Fruit fly (Drosophila melanogaster): ENCODE data around the gene CG1575.

Gene CG1575

dm6 chrX:8116813-8117212 is at the start of gene CG1575:
CG1575 (plus strand) TSS chrX:8117012.
- no peak for TF ChIP-seq Dll (optimal IDR thresholded peaks at IDR 0.05)
- TF ChIP-seq pan (optimal IDR thresholded peaks at IDR 0.05), result no peak
- TF ChIP-seq EcR (GFP tag; optimal IDR thresholded peaks at IDR 0.05), result no peak
- no peak for TF ChIP-seq CG8478 (optimal IDR thresholded peaks at IDR 0.05)
- no peak for TF ChIP-seq usp (GFP tag; optimal IDR thresholded peaks at IDR 0.05)
- TF ChIP-seq psq (optimal IDR thresholded peaks at IDR 0.05), result no peak

DNA sequence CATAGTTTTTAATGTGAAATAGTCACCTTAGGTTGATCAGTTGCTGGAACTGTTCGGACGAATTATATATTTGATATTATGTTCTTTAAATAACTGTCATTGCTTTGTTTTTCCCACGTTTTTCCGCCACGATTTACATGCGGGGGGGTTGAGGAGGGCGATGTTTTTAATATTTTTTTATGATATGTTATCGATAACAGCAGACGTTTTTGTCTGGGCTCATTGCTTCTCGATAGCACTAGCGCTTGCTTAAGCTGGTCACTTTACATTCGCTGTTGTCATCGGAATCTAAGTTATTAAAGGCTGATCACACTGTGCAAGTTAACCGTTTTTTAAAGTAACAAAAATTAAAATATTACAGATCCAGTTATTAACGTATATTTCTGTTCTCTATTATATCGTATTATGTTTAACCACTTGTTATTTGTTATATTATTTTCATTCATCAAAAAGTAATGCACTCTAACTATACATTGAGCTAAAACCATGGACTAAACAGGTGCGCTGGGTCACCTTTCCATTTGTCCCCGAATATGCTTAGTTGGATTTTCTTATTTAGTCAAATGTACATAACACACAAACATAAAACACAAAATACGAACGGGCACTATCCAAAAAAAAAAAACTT is 41.4 kb upstream of the CG1575 start, which contains the start of the genes Upf2 and CG1571:
Gene Upf2, minus strand, starts transcription at position 167 of the 628 bp plus-strand sequence.
Gene CG1571, plus strand, starts transcription at position 578 of the 628 bp plus-strand sequence.
- no peak for TF ChIP-seq usp (GFP tag; optimal IDR thresholded peaks at IDR 0.05)
- TF ChIP-seq EcR (GFP tag; optimal IDR thresholded peaks at IDR 0.05), result no peak
- TF ChIP-seq pan (optimal IDR thresholded peaks at IDR 0.05), result no peak
- no peak for TF ChIP-seq Dll (optimal IDR thresholded peaks at IDR 0.05)
- TF ChIP-seq psq (optimal IDR thresholded peaks at IDR 0.05), result no peak
- TF ChIP-seq CG8478 (optimal IDR thresholded peaks at IDR 0.05), result no peak

DNA sequence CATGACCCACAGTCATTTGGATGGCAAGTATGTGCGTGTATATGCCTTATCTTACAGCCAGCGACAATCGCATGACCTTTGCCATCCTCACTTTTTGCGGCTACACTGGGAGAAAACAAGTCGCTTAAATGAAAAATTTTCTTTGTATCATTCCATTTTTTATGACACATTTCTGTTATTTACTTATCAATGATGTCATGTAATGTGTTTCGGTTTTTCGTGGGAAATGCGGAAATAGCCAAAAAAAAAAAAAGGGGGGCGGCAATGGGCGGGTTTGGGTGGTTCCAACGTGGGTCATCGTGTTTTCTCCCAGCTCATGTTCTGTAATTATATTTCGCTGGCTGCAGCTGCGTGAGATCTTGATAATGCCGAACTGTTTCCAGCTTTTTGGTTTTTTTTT is 36.6 kb upstream of the CG1575 start:
- no peak for TF ChIP-seq Dll (optimal IDR thresholded peaks at IDR 0.05)
- TF ChIP-seq EcR (GFP tag; optimal IDR thresholded peaks at IDR 0.05), result no peak
- no peak for TF ChIP-seq usp (GFP tag; optimal IDR thresholded peaks at IDR 0.05)
- no peak for TF ChIP-seq CG8478 (optimal IDR thresholded peaks at IDR 0.05)
- no peak for TF ChIP-seq psq (optimal IDR thresholded peaks at IDR 0.05)
- no peak for TF ChIP-seq pan (optimal IDR thresholded peaks at IDR 0.05)

dm6 chrX:8081427-8082185 is 35.2 kb upstream of the CG1575 start, which contains the start of gene Ldsdh1:
Ldsdh1 (minus strand) TSS chrX:8081605.
- TF ChIP-seq usp (GFP tag; optimal IDR thresholded peaks at IDR 0.05), result no peak

DNA sequence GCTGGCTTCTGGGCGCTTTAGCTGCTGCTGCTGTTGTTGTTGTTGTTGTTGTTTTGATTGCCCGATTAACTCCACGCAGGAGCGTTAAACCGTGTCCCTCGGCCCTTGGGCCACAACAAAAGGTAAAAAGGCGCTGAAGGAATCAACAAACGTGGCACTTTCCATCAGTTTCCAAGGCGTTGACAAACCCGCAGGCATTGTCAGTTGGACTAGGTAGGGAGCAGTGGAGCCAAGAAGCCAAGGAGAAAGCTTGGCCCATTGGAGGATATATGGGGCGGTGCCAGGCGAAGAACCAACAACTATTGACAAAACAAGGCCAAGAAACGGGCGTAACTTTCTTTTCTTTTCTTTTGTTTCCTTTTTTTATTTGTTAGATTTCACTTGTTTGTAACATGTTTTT is 29.7 kb upstream of the CG1575 start, which contains the start of gene CG2256:
Gene CG2256, minus strand, starts transcription at position 101 of the 400 bp plus-strand sequence.
- no peak for TF ChIP-seq pan (optimal IDR thresholded peaks at IDR 0.05)
- no peak for TF ChIP-seq psq (optimal IDR thresholded peaks at IDR 0.05)
- no peak for TF ChIP-seq EcR (GFP tag; optimal IDR thresholded peaks at IDR 0.05)
- TF ChIP-seq CG8478 (optimal IDR thresholded peaks at IDR 0.05), result no peak
- TF ChIP-seq Dll (optimal IDR thresholded peaks at IDR 0.05), result no peak
- TF ChIP-seq usp (GFP tag; optimal IDR thresholded peaks at IDR 0.05), result no peak

DNA sequence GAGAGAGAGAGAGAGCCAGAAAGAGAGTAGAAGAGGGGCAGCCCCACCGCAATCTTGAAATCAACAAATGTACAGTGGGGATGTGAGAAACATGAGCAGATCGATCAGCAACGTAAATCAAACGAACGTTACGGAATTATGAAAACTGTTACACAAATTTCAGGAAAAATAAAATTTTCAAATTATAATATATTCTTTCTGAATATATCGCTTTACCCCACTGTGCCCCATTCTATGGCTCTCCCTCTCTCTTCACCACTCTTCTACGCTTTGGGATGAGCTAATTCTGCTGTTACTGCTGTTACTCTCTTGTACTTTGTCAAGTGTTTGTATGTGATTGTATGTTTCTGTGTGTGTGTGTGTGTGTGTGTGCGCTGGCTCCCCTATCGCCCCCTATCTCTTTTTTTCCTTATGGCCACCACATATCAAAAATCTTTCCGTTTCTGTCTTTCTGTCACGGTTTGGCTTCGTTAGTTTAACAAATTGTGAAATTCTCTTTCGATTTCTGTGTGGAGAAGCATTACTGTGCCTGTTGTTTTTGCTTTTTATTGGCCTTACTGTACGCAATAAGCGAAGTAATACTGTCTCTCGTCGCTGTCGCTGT is 25.7 kb upstream of the CG1575 start:
- TF ChIP-seq EcR (GFP tag; optimal IDR thresholded peaks at IDR 0.05) (no peak), CG8478 (optimal IDR thresholded peaks at IDR 0.05) (no peak), usp (GFP tag; optimal IDR thresholded peaks at IDR 0.05) (no peak), psq (optimal IDR thresholded peaks at IDR 0.05) (no peak), pan (optimal IDR thresholded peaks at IDR 0.05) (no peak), Dll (optimal IDR thresholded peaks at IDR 0.05) (peak; percentile 13)

DNA sequence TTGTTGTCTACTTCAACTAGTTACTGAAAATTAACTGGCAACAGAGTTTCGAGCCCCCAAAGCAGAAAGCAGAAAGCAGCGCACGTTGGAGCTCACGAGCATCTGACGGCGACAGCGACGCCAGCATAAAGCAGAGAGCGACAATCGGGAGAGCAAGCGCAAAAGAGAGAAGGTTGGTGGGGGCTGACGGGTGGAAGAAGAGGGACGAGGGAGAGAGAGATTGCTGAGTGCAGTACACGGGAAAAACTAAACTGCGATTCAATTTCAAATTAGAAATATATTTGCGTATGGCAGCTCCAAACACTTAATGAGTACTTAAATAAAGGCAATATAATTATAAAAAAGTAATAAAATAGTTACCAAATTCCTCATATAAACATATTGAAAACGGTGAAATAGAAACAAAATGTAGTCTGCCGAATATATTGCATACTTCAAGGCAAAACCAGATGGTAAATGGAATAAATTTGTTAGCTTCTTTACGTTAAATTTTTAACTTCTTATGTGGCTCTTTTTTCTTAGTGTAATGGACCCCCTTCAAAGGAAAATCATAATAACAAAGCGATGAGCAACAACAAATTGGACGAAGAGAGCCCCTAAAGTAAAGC is 24.6 kb upstream of the CG1575 start:
- TF ChIP-seq pan (optimal IDR thresholded peaks at IDR 0.05) (no peak), Dll (optimal IDR thresholded peaks at IDR 0.05) (peak; percentile 85), EcR (GFP tag; optimal IDR thresholded peaks at IDR 0.05) (no peak), psq (optimal IDR thresholded peaks at IDR 0.05) (no peak)

- no peak for TF ChIP-seq usp (GFP tag; optimal IDR thresholded peaks at IDR 0.05)
- TF ChIP-seq EcR (GFP tag; optimal IDR thresholded peaks at IDR 0.05), result peak; percentile 81 to 84
These were observed 23.7 kb upstream of the CG1575 start for dm6 chrX:8092893-8093721.

DNA sequence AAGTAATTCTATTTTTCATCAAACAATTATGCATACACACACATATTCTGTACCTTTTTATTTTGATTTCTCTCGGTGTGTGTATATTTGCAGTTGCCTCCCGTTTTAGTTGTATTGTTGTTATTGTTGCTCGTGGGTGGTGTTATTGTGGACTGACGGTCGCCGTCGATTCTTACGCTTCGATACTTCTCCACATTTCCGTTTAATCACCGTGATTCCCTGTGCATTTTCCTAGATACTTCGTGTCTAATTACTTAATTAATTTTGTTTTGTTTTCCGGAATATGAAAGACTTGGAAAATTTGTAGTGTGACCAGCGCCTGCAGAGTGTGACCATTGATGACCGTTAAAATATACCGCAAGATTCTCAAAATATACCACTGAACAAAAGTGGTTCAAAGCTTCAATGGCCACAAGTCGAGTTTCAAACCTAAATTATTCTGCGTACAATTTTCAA is 23.1 kb upstream of the CG1575 start, which contains the start of gene UbcE2H:
Gene UbcE2H, minus strand, starts transcription at position 343 of the 456 bp plus-strand sequence.
- no peak for TF ChIP-seq EcR (GFP tag; optimal IDR thresholded peaks at IDR 0.05)

DNA sequence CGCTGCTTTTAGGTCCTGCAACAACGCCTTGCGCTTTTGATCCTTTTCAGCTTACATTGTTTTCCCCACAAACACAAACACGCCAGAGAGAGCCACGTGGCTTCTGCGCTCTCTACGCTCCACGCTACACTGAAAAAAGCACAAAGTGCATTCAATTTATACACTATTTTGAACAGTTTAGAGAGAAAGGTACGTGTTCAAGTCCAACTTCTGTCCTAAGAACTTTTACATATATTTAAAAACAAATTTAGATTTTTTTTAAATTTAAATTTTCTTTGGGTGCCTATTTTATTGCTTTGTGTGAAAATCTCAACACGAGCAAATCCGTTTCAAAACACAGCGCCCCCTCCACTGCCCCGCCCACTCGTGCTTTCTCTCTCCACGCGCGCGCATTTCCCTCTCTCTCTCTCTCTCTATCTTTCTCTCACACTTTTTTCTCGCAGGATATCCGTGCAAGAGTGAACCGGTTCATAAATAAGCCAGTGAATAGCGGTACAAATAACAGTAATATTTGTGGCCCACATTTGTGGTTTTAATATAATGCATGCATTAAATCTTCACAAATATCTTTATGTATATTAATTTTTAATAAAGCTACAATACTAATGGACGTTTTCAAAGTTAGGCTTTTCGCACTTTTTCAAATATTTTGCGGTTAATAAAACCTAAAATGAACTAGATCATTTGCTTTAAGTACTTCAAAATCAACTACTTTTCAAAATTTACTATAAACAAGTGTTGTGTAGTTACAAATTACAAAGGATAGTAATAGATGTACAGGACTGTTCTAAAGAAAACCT is 16.6 kb upstream of the CG1575 start:
- TF ChIP-seq pan (optimal IDR thresholded peaks at IDR 0.05) (no peak), psq (optimal IDR thresholded peaks at IDR 0.05) (no peak), Dll (optimal IDR thresholded peaks at IDR 0.05) (no peak), usp (GFP tag; optimal IDR thresholded peaks at IDR 0.05) (no peak), CG8478 (optimal IDR thresholded peaks at IDR 0.05) (no peak), EcR (GFP tag; optimal IDR thresholded peaks at IDR 0.05) (no peak)

dm6 chrX:8100826-8101079 is 16.1 kb upstream of the CG1575 start:
- TF ChIP-seq psq (optimal IDR thresholded peaks at IDR 0.05) (no peak), Dll (optimal IDR thresholded peaks at IDR 0.05) (no peak), usp (GFP tag; optimal IDR thresholded peaks at IDR 0.05) (no peak), CG8478 (optimal IDR thresholded peaks at IDR 0.05) (no peak), pan (optimal IDR thresholded peaks at IDR 0.05) (no peak), EcR (GFP tag; optimal IDR thresholded peaks at IDR 0.05) (no peak)
